Fruit fly (Drosophila melanogaster): Measurements from ENCODE around the gene BobA.

The BobA gene

DNA sequence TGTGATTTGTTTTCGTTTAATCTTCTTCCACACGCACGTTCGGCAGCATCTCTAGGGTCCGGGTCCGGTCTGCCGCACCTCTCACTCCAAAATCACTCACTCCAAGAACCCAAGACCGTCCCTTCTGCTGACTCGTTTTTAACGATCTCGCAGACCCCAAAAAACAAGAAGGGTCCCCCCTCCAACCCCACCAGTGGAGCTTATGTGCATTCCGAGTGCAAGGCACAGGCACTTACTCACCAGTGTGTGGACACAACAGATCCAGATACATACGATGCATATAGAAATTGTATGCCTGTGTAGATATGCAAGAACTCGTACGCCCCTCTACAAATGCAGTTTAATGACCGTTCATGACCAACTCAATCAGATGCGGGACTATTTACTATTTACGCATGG is 32.6 kb upstream of the BobA start:
- TF ChIP-seq CG32121 (GFP tag; IDR thresholded peaks at IDR 0.05): peak; percentile 39
- TF ChIP-seq rn (GFP tag; IDR thresholded peaks at IDR 0.05): no peak
- TF ChIP-seq CG8159 (tag; optimal IDR thresholded peaks at IDR 0.05): no peak
- TF ChIP-seq CG4496 (GFP tag; IDR thresholded peaks at IDR 0.05): 0 out of 3 replicates have a peak, but pooled peaks have one; percentile 38
- no peak for TF ChIP-seq CG15710 (tag; optimal IDR thresholded peaks at IDR 0.05)
- TF ChIP-seq gl (tag; optimal IDR thresholded peaks at IDR 0.05): no peak
- no peak for TF ChIP-seq Snoo (tag; optimal IDR thresholded peaks at IDR 0.05)
- TF ChIP-seq D1 (tag; optimal IDR thresholded peaks at IDR 0.05): no peak
- TF ChIP-seq Ets98B (GFP tag; IDR thresholded peaks at IDR 0.05): 0 out of 2 replicates have a peak, but pooled peaks have one; percentile 24
- no peak for TF ChIP-seq Pif1A (GFP tag; optimal IDR thresholded peaks at IDR 0.05)
- no peak for TF ChIP-seq CG17806 (tag; optimal IDR thresholded peaks at IDR 0.05)
- no peak for TF ChIP-seq CG10348 (GFP tag; IDR thresholded peaks at IDR 0.05)
- no peak for TF ChIP-seq CG14655 (GFP tag; optimal IDR thresholded peaks at IDR 0.05)
- TF ChIP-seq CG12605 (GFP tag; IDR thresholded peaks at IDR 0.05): no peak
- TF ChIP-seq Pif1B (GFP tag; optimal IDR thresholded peaks at IDR 0.05): no peak
- no peak for TF ChIP-seq CG9948 (tag; optimal IDR thresholded peaks at IDR 0.05)
- peak; percentile 98 for TF ChIP-seq EcR (GFP tag; optimal IDR thresholded peaks at IDR 0.05)
- no peak for TF ChIP-seq CG8301 (tag; optimal IDR thresholded peaks at IDR 0.05)
- peak; percentile 73 for TF ChIP-seq fd96Ca (GFP tag; IDR thresholded peaks at IDR 0.05)
- no peak for TF ChIP-seq CG34367 (tag; optimal IDR thresholded peaks at IDR 0.05)
- TF ChIP-seq CG13204 (GFP tag; optimal IDR thresholded peaks at IDR 0.05): peak; percentile 3

DNA sequence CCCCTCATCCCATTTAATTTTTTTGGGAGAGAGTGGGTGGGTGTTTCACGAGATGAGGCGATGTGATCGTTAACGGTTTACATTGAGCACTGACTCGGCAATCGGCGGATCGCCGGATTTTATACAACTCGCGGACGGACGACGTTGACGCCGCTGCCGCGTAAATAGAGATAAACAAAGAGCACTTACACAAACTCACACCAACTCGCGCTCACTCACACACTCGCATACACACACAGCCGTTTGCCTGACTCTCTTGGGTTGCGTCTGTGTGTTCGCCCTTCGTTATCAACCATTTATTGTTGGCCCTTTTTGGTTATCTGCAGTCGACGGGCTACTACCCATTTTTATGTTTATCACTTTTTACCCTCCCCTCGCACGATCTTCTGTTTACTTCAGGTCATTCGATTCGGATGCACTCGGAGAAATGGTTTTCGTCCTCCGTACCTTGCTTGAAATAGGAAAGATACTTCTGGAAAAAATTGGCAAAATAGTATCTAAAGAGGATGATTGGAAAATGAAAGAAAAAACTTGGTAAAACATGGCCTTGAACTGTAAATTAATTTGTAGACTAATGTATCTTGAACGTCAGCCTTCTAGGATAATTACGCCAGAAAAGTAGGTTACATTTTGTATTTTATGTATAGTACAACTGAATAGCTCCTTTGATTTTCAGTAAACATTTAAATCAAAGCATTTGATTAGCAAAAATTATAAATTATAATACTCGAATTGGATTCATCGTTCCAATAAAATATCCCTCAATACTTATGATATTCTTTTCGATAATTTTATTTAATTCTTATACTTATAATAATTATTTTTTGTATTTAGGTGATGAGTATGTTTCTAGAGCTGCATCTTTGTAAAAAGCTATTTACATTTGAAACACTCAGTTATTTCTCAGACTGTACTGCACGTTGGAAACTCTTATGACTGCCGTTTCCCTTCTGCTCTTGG is 31.9 kb upstream of the BobA start:
- TF ChIP-seq rn (GFP tag; IDR thresholded peaks at IDR 0.05) (no peak), CG10348 (GFP tag; IDR thresholded peaks at IDR 0.05) (no peak), CG34367 (tag; optimal IDR thresholded peaks at IDR 0.05) (peak; percentile 21), CG17806 (tag; optimal IDR thresholded peaks at IDR 0.05) (peak; percentile 29), CG4496 (GFP tag; IDR thresholded peaks at IDR 0.05) (peak; percentile 39; the same call in 1 of the 3 replicates), CG32121 (GFP tag; IDR thresholded peaks at IDR 0.05) (no peak), Snoo (tag; optimal IDR thresholded peaks at IDR 0.05) (peak; percentile 64), CG8301 (tag; optimal IDR thresholded peaks at IDR 0.05) (peak; percentile 2), CG14655 (GFP tag; optimal IDR thresholded peaks at IDR 0.05) (peak; percentile 63), Ets98B (GFP tag; IDR thresholded peaks at IDR 0.05) (no peak; the same call in 1 of the 2 replicates), CG12605 (GFP tag; IDR thresholded peaks at IDR 0.05) (no peak), CG8159 (tag; optimal IDR thresholded peaks at IDR 0.05) (peak; percentile 77), D1 (tag; optimal IDR thresholded peaks at IDR 0.05) (no peak), Pif1A (GFP tag; optimal IDR thresholded peaks at IDR 0.05) (peak; percentile 21), CG9948 (tag; optimal IDR thresholded peaks at IDR 0.05) (peak; percentile 71), Pif1B (GFP tag; optimal IDR thresholded peaks at IDR 0.05) (peak; percentile 27), gl (tag; optimal IDR thresholded peaks at IDR 0.05) (no peak), EcR (GFP tag; optimal IDR thresholded peaks at IDR 0.05) (peak; percentile 87), CG15710 (tag; optimal IDR thresholded peaks at IDR 0.05) (peak; percentile 73), CG13204 (GFP tag; optimal IDR thresholded peaks at IDR 0.05) (peak; percentile 15), fd96Ca (GFP tag; IDR thresholded peaks at IDR 0.05) (no peak)

DNA sequence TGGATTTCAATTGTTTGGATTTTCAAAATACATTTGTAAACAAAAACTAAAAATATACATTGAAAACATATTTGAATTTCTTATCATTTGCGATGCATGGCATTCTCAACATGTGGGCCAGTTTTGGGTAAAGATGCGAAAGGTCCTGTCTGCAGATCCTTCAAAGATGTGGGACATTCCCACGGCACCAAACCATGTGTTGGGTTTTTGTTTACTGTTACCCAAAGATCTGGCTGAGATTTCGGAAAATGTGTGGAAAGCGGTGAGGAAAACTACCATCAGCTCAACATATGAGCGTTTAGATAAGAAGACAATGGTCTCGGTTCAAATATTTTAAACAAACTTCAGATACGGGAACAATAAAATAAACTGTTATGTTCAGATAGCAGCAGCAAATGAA is 30.1 kb upstream of the BobA start:
- TF ChIP-seq fd96Ca (GFP tag; IDR thresholded peaks at IDR 0.05): no peak
- TF ChIP-seq CG17806 (tag; optimal IDR thresholded peaks at IDR 0.05): no peak
- TF ChIP-seq CG34367 (tag; optimal IDR thresholded peaks at IDR 0.05): no peak
- TF ChIP-seq D1 (tag; optimal IDR thresholded peaks at IDR 0.05): no peak
- TF ChIP-seq CG12605 (GFP tag; IDR thresholded peaks at IDR 0.05): no peak
- no peak for TF ChIP-seq Pif1A (GFP tag; optimal IDR thresholded peaks at IDR 0.05)
- TF ChIP-seq CG8159 (tag; optimal IDR thresholded peaks at IDR 0.05): no peak
- TF ChIP-seq CG4496 (GFP tag; IDR thresholded peaks at IDR 0.05): no peak
- TF ChIP-seq EcR (GFP tag; optimal IDR thresholded peaks at IDR 0.05): no peak
- no peak for TF ChIP-seq CG8301 (tag; optimal IDR thresholded peaks at IDR 0.05)
- no peak for TF ChIP-seq CG13204 (GFP tag; optimal IDR thresholded peaks at IDR 0.05)
- TF ChIP-seq CG32121 (GFP tag; IDR thresholded peaks at IDR 0.05): no peak
- no peak for TF ChIP-seq Ets98B (GFP tag; IDR thresholded peaks at IDR 0.05)
- no peak for TF ChIP-seq Pif1B (GFP tag; optimal IDR thresholded peaks at IDR 0.05)
- no peak for TF ChIP-seq gl (tag; optimal IDR thresholded peaks at IDR 0.05)
- no peak for TF ChIP-seq rn (GFP tag; IDR thresholded peaks at IDR 0.05)
- no peak for TF ChIP-seq CG15710 (tag; optimal IDR thresholded peaks at IDR 0.05)
- no peak for TF ChIP-seq CG9948 (tag; optimal IDR thresholded peaks at IDR 0.05)
- TF ChIP-seq CG10348 (GFP tag; IDR thresholded peaks at IDR 0.05): no peak

- TF ChIP-seq CG8301 (tag; optimal IDR thresholded peaks at IDR 0.05) (no peak), Ets98B (GFP tag; IDR thresholded peaks at IDR 0.05) (no peak), Pif1B (GFP tag; optimal IDR thresholded peaks at IDR 0.05) (no peak), gl (tag; optimal IDR thresholded peaks at IDR 0.05) (no peak), CG10348 (GFP tag; IDR thresholded peaks at IDR 0.05) (no peak), CG12605 (GFP tag; IDR thresholded peaks at IDR 0.05) (no peak), EcR (GFP tag; optimal IDR thresholded peaks at IDR 0.05) (no peak), rn (GFP tag; IDR thresholded peaks at IDR 0.05) (no peak), CG9948 (tag; optimal IDR thresholded peaks at IDR 0.05) (no peak), CG34367 (tag; optimal IDR thresholded peaks at IDR 0.05) (no peak), CG17806 (tag; optimal IDR thresholded peaks at IDR 0.05) (no peak), D1 (tag; optimal IDR thresholded peaks at IDR 0.05) (no peak), fd96Ca (GFP tag; IDR thresholded peaks at IDR 0.05) (no peak)
Observed at dm6 chr3L:14974952-14975351, 29.0 kb upstream of the BobA start.

DNA sequence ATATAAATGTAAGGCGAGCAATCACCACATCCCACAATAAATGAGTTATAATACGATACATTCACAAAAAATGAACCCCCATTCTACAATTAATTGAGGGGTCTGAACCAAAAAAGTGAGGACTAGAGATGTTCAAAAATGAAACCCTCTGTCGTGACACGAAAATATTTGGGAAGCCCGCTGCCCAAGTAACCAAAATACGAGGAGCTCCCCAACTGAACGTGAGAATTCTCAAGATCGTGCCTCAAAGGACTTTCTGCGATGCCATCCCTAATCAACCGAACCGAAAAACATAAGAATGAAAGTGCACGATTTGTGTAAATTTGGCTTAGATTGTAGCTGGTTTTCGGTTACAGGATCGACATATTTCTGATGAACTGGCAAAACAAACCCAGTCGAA is 28.6 kb upstream of the BobA start, which contains the start of gene Ocho:
TSS of gene Ocho (plus strand) at position 336 of the 400 bp plus-strand sequence.
- no peak for TF ChIP-seq CG17806 (tag; optimal IDR thresholded peaks at IDR 0.05)
- TF ChIP-seq CG8301 (tag; optimal IDR thresholded peaks at IDR 0.05): no peak
- no peak for TF ChIP-seq CG9948 (tag; optimal IDR thresholded peaks at IDR 0.05)
- TF ChIP-seq gl (tag; optimal IDR thresholded peaks at IDR 0.05): no peak
- TF ChIP-seq Ets98B (GFP tag; IDR thresholded peaks at IDR 0.05): no peak
- TF ChIP-seq CG14655 (GFP tag; optimal IDR thresholded peaks at IDR 0.05): no peak
- no peak for TF ChIP-seq CG32121 (GFP tag; IDR thresholded peaks at IDR 0.05)
- TF ChIP-seq CG12605 (GFP tag; IDR thresholded peaks at IDR 0.05): no peak
- no peak for TF ChIP-seq EcR (GFP tag; optimal IDR thresholded peaks at IDR 0.05)
- no peak for TF ChIP-seq CG10348 (GFP tag; IDR thresholded peaks at IDR 0.05)
- TF ChIP-seq Pif1A (GFP tag; optimal IDR thresholded peaks at IDR 0.05): no peak
- no peak for TF ChIP-seq CG8159 (tag; optimal IDR thresholded peaks at IDR 0.05)
- no peak for TF ChIP-seq CG13204 (GFP tag; optimal IDR thresholded peaks at IDR 0.05)
- no peak for TF ChIP-seq CG15710 (tag; optimal IDR thresholded peaks at IDR 0.05)
- no peak for TF ChIP-seq Snoo (tag; optimal IDR thresholded peaks at IDR 0.05)
- no peak for TF ChIP-seq fd96Ca (GFP tag; IDR thresholded peaks at IDR 0.05)
- no peak for TF ChIP-seq D1 (tag; optimal IDR thresholded peaks at IDR 0.05)
- no peak for TF ChIP-seq CG34367 (tag; optimal IDR thresholded peaks at IDR 0.05)
- TF ChIP-seq rn (GFP tag; IDR thresholded peaks at IDR 0.05): no peak
- TF ChIP-seq CG4496 (GFP tag; IDR thresholded peaks at IDR 0.05): no peak

Data from whole organism, pupa.